Worm (Caenorhabditis elegans) whole organism, midembryonic: ENCODE measurements around the gene hmp-1.

Source experiments
- T22C8.4 ChIP-seq: fragments of 200-800 bp; sonication (Bioruptor generic); IDR thresholded peaks from 2 replicates; pipeline ENCODE4 v1.3.6; 2022; ENCODE audit warnings: missing genetic modification characterization, missing compliant biosample characterization
- klf-2 ChIP-seq: fragments of 200-800 bp; sonication (Bioruptor generic); conservative IDR thresholded peaks from 2 replicates; pipeline ENCODE4 v1.3.6; 2022; ENCODE audit warnings: missing genetic modification reagents, missing genetic modification characterization, missing compliant biosample characterization
- med-1 ChIP-seq: sonication (generic microtip); optimal IDR thresholded peaks from 2 replicates; lab custom pipeline; 2017; ENCODE audit warnings: missing genetic modification characterization, mild to moderate bottlenecking, missing compliant biosample characterization, antibody characterized with exemption, missing genetic modification reagents; ENCODE audit not compliant: insufficient read depth
- ztf-23 ChIP-seq: fragments of 200-800 bp; sonication (Bioruptor generic); IDR thresholded peaks from 2 replicates; pipeline ENCODE4 v1.3.6; 2022; ENCODE audit warnings: missing genetic modification reagents, missing genetic modification characterization, missing compliant biosample characterization

DNA sequence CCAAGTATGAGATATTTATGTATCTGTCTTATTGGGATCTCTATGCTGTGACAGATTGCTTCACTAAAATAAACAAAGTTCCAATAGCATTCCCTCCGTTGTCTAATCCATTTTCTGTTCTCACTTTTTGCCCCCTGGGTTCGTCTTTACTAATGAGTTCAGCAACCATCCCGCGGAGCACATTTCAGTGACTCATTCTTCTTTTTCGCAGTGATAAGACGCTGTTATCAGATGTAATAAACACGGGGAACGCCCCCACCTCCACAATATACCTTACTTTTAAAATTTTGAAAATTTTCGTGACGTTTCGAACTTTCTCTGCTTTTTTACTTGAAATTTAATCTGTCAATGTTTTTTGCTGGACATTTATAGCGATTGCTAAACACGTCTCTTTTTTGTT, 54.5 kb downstream of the hmp-1 start:
- TF ChIP-seq ztf-23 (GFP tag; lab: Robert Waterston, UW) (no peak), T22C8.4 (GFP tag; lab: Robert Waterston, UW) (no peak), med-1 (GFP tag; lab: Kevin White, UChicago) (no peak), klf-2 (GFP tag; lab: Robert Waterston, UW) (no peak)
